Fruit fly (Drosophila melanogaster): Measurements from ENCODE around the gene CG10208.

- TF ChIP-seq h (optimal IDR thresholded peaks at IDR 0.05), result no peak
- TF ChIP-seq Sin3A (optimal IDR thresholded peaks at IDR 0.05), result no peak
- TF ChIP-seq Myc (optimal IDR thresholded peaks at IDR 0.05), result no peak
- TF ChIP-seq ttk (optimal IDR thresholded peaks at IDR 0.05), result no peak
- no peak for TF ChIP-seq insv (optimal IDR thresholded peaks at IDR 0.05)
- no peak for TF ChIP-seq psq (optimal IDR thresholded peaks at IDR 0.05)
These were observed 17.6 kb upstream of the CG10208 start for dm6 chr3R:23791491-23791890.
